Worm (Caenorhabditis elegans) whole organism, mixed stage, embryonic: ENCODE data around the gene F01D5.1.

Experiments used
- M03D4.4 ChIP-seq: sonication (generic microtip); optimal IDR thresholded peaks from 2 replicates; lab custom pipeline; 2017; ENCODE audit warnings: mild to moderate bottlenecking, missing genetic modification characterization, missing compliant biosample characterization
- ceh-39 ChIP-seq: fragments of 150-350 bp; optimal IDR thresholded peaks from 2 replicates; lab custom pipeline; 2014; ENCODE audit warnings: missing biosample characterization, missing genetic modification characterization
- cnd-1 ChIP-seq: fragments of 200-800 bp; sonication (Bioruptor generic); optimal IDR thresholded peaks from 2 replicates; lab custom pipeline; 2018; ENCODE audit warnings: mild to moderate bottlenecking, missing genetic modification characterization, missing compliant biosample characterization
- elt-1 ChIP-seq: sonication (generic microtip); optimal IDR thresholded peaks from 2 replicates; lab custom pipeline; 2017; ENCODE audit warnings: missing genetic modification characterization, mild to moderate bottlenecking, missing compliant biosample characterization, antibody characterized with exemption, moderate library complexity, borderline replicate concordance; ENCODE audit not compliant: insufficient read depth
- flh-1 ChIP-seq: fragments of 200-800 bp; sonication (Bioruptor generic); optimal IDR thresholded peaks from 2 replicates; lab custom pipeline; 2018; ENCODE audit warnings: mild to moderate bottlenecking, missing genetic modification characterization, moderate library complexity, missing compliant biosample characterization
- ham-2 ChIP-seq: fragments of 200-800 bp; sonication (Bioruptor generic); optimal IDR thresholded peaks from 2 replicates; lab custom pipeline; 2018; ENCODE audit warnings: mild to moderate bottlenecking, missing genetic modification characterization, missing compliant biosample characterization
- hlh-1 ChIP-seq: fragments of 150-350 bp; optimal IDR thresholded peaks from 2 replicates; lab custom pipeline; 2014; ENCODE audit warnings: missing biosample characterization, missing genetic modification reagents, missing genetic modification characterization
- lin-32 ChIP-seq: fragments of 200-800 bp; sonication (Bioruptor generic); optimal IDR thresholded peaks from 2 replicates; lab custom pipeline; 2018; ENCODE audit warnings: mild to moderate bottlenecking, missing genetic modification characterization, missing compliant biosample characterization
- mls-2 ChIP-seq: sonication (generic microtip); optimal IDR thresholded peaks from 2 replicates; lab custom pipeline; 2016; ENCODE audit warnings: mild to moderate bottlenecking, missing genetic modification characterization, moderate library complexity, missing compliant biosample characterization
- nhr-28 ChIP-seq: fragments of 150-350 bp; optimal IDR thresholded peaks from 2 replicates; lab custom pipeline; 2014; ENCODE audit warnings: missing biosample characterization, missing genetic modification characterization
- nhr-76 ChIP-seq: sonication (generic microtip); optimal IDR thresholded peaks from 2 replicates; lab custom pipeline; 2017; ENCODE audit warnings: missing biosample characterization, missing genetic modification characterization
- pha-4 ChIP-seq: fragments of 150-350 bp; optimal IDR thresholded peaks from 2 replicates; lab custom pipeline; 2018; ENCODE audit warnings: missing biosample characterization, missing genetic modification reagents, missing genetic modification characterization
- sem-2 ChIP-seq: fragments of 200-800 bp; sonication (Bioruptor generic); optimal IDR thresholded peaks from 2 replicates; lab custom pipeline; 2018; ENCODE audit warnings: mild to moderate bottlenecking, missing genetic modification characterization, missing compliant biosample characterization
- snpc-4 ChIP-seq: fragments of 150-350 bp; optimal IDR thresholded peaks from 2 replicates; lab custom pipeline; 2014; ENCODE audit warnings: missing biosample characterization, missing genetic modification characterization
- unc-39 ChIP-seq: fragments of 150-350 bp; optimal IDR thresholded peaks from 2 replicates; lab custom pipeline; 2014; ENCODE audit warnings: missing biosample characterization, missing genetic modification characterization

The F01D5.1 gene

ce11 chrII:13954077-13954476, 43.3 kb downstream of the F01D5.1 start:
- TF ChIP-seq hlh-1 (tag; lab: Kevin White, UChicago) (no peak), nhr-76 (tag; lab: Kevin White, UChicago) (no peak), cnd-1 (tag; lab: Kevin White, UChicago) (no peak), pha-4 (tag; lab: Kevin White, UChicago) (no peak), ham-2 (GFP tag; lab: Kevin White, UChicago) (no peak), nhr-28 (tag; lab: Kevin White, UChicago) (no peak), flh-1 (GFP tag; lab: Kevin White, UChicago) (no peak), sem-2 (GFP tag; lab: Kevin White, UChicago) (no peak), lin-32 (no peak)

ce11 chrII:13951986-13952385, 45.4 kb downstream of the F01D5.1 start:
- TF ChIP-seq M03D4.4 (no peak), unc-39 (no peak), flh-1 (GFP tag; lab: Kevin White, UChicago) (no peak), snpc-4 (tag; lab: Kevin White, UChicago) (no peak), ceh-39 (tag; lab: Kevin White, UChicago) (no peak)

DNA sequence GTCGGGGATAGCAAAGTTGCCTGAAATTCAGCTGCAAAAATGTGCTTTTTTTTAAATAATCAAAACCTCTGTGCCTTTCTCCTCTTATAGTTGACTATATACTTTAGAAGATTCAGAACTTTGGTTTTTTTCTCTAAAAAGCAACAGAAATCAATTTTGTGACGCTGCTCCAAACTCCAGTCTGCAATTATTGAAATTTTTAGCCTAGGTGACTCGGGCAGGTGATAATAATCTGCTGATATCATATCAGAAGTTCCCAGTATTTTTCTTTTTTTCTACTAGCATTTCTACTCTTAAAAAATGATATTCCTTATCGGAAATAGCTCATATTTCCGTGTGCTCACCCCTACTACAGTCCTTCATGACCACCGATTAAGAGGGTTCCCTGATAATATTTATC, 48.1 kb downstream of the F01D5.1 start, which contains the start of gene sre-44:
TSS of gene sre-44 (plus strand) at position 301 of the 400 bp plus-strand sequence.
- TF ChIP-seq mls-2 (tag; lab: Kevin White, UChicago): no peak
- no peak for TF ChIP-seq sem-2 (GFP tag; lab: Kevin White, UChicago)
- no peak for TF ChIP-seq elt-1 (tag; lab: Kevin White, UChicago)
- no peak for TF ChIP-seq lin-32
- no peak for TF ChIP-seq ham-2 (GFP tag; lab: Kevin White, UChicago)
